Fruit fly (Drosophila melanogaster) whole organism, prepupa: ENCODE data around the gene CG9673.

ENCODE experiments used
- Blimp-1 ChIP-seq: fragments of 200-800 bp; sonication (Bioruptor generic); optimal IDR thresholded peaks from 3 replicates; lab custom pipeline; 2017; ENCODE audit warnings: missing biosample characterization, missing genetic modification characterization, mild to moderate bottlenecking, moderate library complexity, missing genetic modification reagents
- CG10631 ChIP-seq: fragments of 200-800 bp; sonication (Bioruptor generic); optimal IDR thresholded peaks from 2 replicates; lab custom pipeline; 2016; ENCODE audit warnings: missing biosample characterization, missing genetic modification characterization
- CG11762 ChIP-seq: fragments of 200-800 bp; sonication (Bioruptor generic); optimal IDR thresholded peaks from 3 replicates; lab custom pipeline; 2016; ENCODE audit warnings: missing biosample characterization, missing genetic modification characterization; ENCODE audit not compliant: insufficient read depth
- CG11902 ChIP-seq: fragments of 200-800 bp; sonication (Bioruptor generic); optimal IDR thresholded peaks from 3 replicates; lab custom pipeline; 2016; ENCODE audit warnings: missing biosample characterization, missing genetic modification characterization
- CG15336 ChIP-seq: fragments of 200-800 bp; sonication (Bioruptor generic); IDR thresholded peaks from 2 replicates; pipeline ENCODE4 v1.3.6; 2022; ENCODE audit warnings: missing biosample characterization, missing genetic modification characterization
- CG16779 ChIP-seq: fragments of 200-800 bp; sonication (Bioruptor generic); optimal IDR thresholded peaks from 3 replicates; lab custom pipeline; 2017; ENCODE audit warnings: missing biosample characterization, mild to moderate bottlenecking, missing genetic modification characterization
- CG32006 ChIP-seq: fragments of 200-800 bp; sonication (Bioruptor generic); optimal IDR thresholded peaks from 3 replicates; lab custom pipeline; 2017; ENCODE audit warnings: missing biosample characterization, mild to moderate bottlenecking, missing genetic modification characterization
- CG34406 ChIP-seq: fragments of 200-800 bp; sonication (Bioruptor generic); optimal IDR thresholded peaks from 3 replicates; lab custom pipeline; 2016; ENCODE audit warnings: missing biosample characterization, missing genetic modification characterization
- CG6792 ChIP-seq: fragments of 200-800 bp; sonication (Bioruptor generic); optimal IDR thresholded peaks from 3 replicates; lab custom pipeline; 2016; ENCODE audit warnings: missing biosample characterization, missing genetic modification characterization
- CG6808 ChIP-seq: fragments of 200-800 bp; sonication (Bioruptor generic); optimal IDR thresholded peaks from 3 replicates; lab custom pipeline; 2017; ENCODE audit warnings: missing biosample characterization, missing genetic modification characterization, mild to moderate bottlenecking, moderate library complexity, missing genetic modification reagents
- CG6854 ChIP-seq: fragments of 200-800 bp; sonication (Bioruptor generic); optimal IDR thresholded peaks from 2 replicates; lab custom pipeline; 2017; ENCODE audit warnings: missing biosample characterization, mild to moderate bottlenecking, missing genetic modification characterization
- CG8119 ChIP-seq: fragments of 200-800 bp; sonication (Bioruptor generic); IDR thresholded peaks from 3 replicates; pipeline ENCODE4 v1.3.6; 2022; ENCODE audit warnings: missing biosample characterization, missing genetic modification characterization
- CG8632 ChIP-seq: fragments of 200-800 bp; sonication (Bioruptor generic); optimal IDR thresholded peaks from 3 replicates; lab custom pipeline; 2016; ENCODE audit warnings: missing biosample characterization, missing genetic modification characterization
- Hr38 ChIP-seq: sonication (Bioruptor generic); optimal IDR thresholded peaks from 2 replicates; lab custom pipeline; 2016; ENCODE audit warnings: missing biosample characterization, missing genetic modification characterization
- Hr39 ChIP-seq: fragments of 200-800 bp; sonication (Bioruptor generic); optimal IDR thresholded peaks from 2 replicates; lab custom pipeline; 2016; ENCODE audit warnings: missing biosample characterization, missing genetic modification characterization
- Hr4 ChIP-seq: fragments of 200-800 bp; sonication (Bioruptor generic); optimal IDR thresholded peaks from 3 replicates; lab custom pipeline; 2016; ENCODE audit warnings: missing biosample characterization, missing genetic modification characterization
- Met ChIP-seq: fragments of 200-800 bp; sonication (Bioruptor generic); optimal IDR thresholded peaks from 3 replicates; lab custom pipeline; 2016; ENCODE audit warnings: missing biosample characterization, missing genetic modification characterization
- OdsH ChIP-seq: fragments of 200-800 bp; sonication (Bioruptor generic); optimal IDR thresholded peaks from 3 replicates; lab custom pipeline; 2016; ENCODE audit warnings: missing biosample characterization, missing genetic modification characterization
- Smox ChIP-seq: fragments of 200-800 bp; sonication (Bioruptor generic); optimal IDR thresholded peaks from 3 replicates; lab custom pipeline; 2016; ENCODE audit warnings: missing biosample characterization, missing genetic modification characterization
- Sox102F ChIP-seq: fragments of 200-800 bp; sonication (Bioruptor generic); optimal IDR thresholded peaks from 2 replicates; lab custom pipeline; 2016; ENCODE audit warnings: missing biosample characterization, mild to moderate bottlenecking, missing genetic modification characterization
- Sox15 ChIP-seq: fragments of 200-800 bp; sonication (Bioruptor generic); optimal IDR thresholded peaks from 3 replicates; lab custom pipeline; 2016; ENCODE audit warnings: missing biosample characterization, missing genetic modification characterization
- achi ChIP-seq: fragments of 200-800 bp; sonication (Bioruptor generic); optimal IDR thresholded peaks from 3 replicates; lab custom pipeline; 2016; ENCODE audit warnings: missing biosample characterization, missing genetic modification characterization
- acj6 ChIP-seq: fragments of 200-800 bp; sonication (Bioruptor generic); optimal IDR thresholded peaks from 3 replicates; lab custom pipeline; 2016; ENCODE audit warnings: missing biosample characterization, missing genetic modification characterization
- cyc ChIP-seq: fragments of 200-800 bp; sonication (Bioruptor generic); optimal IDR thresholded peaks from 3 replicates; lab custom pipeline; 2016; ENCODE audit warnings: missing biosample characterization, missing genetic modification characterization
- dac ChIP-seq: fragments of 200-800 bp; sonication (Bioruptor generic); optimal IDR thresholded peaks from 2 replicates; lab custom pipeline; 2017; ENCODE audit warnings: missing biosample characterization, mild to moderate bottlenecking, missing genetic modification characterization
- fd59A ChIP-seq: fragments of 200-800 bp; sonication (Bioruptor generic); optimal IDR thresholded peaks from 2 replicates; lab custom pipeline; 2017; ENCODE audit warnings: missing biosample characterization, mild to moderate bottlenecking, missing genetic modification characterization, missing genetic modification reagents
- fd85E ChIP-seq: fragments of 200-800 bp; sonication (Bioruptor generic); optimal IDR thresholded peaks from 3 replicates; lab custom pipeline; 2016; ENCODE audit warnings: missing biosample characterization, missing genetic modification characterization
- lz ChIP-seq: fragments of 200-800 bp; sonication (Bioruptor generic); optimal IDR thresholded peaks from 3 replicates; lab custom pipeline; 2016; ENCODE audit warnings: missing biosample characterization, missing genetic modification characterization
- spab ChIP-seq: fragments of 200-800 bp; sonication (Bioruptor generic); optimal IDR thresholded peaks from 2 replicates; lab custom pipeline; 2017; ENCODE audit warnings: missing biosample characterization, mild to moderate bottlenecking, missing genetic modification characterization, missing genetic modification reagents
- ss ChIP-seq, 2 experiments: fragments of 200-800 bp; sonication (Bioruptor generic); optimal IDR thresholded peaks; 2 replicates in 1 of 2; 3 replicates in 1 of 2; lab custom pipeline; 2017 to 2018; ENCODE audit warnings: mild to moderate bottlenecking in 2 of 2, missing biosample characterization in 2 of 2, missing genetic modification characterization in 2 of 2, moderate library complexity in 1 of 2
- svp ChIP-seq: fragments of 200-800 bp; sonication (Bioruptor generic); peaks from one replicate; lab custom pipeline; 2016; ENCODE audit warnings: missing biosample characterization, missing genetic modification characterization
- topi ChIP-seq: fragments of 200-800 bp; sonication (Bioruptor generic); optimal IDR thresholded peaks from 3 replicates; lab custom pipeline; 2016; ENCODE audit warnings: missing biosample characterization, missing genetic modification characterization
- vri ChIP-seq: fragments of 200-800 bp; sonication (Bioruptor generic); optimal IDR thresholded peaks from 3 replicates; lab custom pipeline; 2016; ENCODE audit warnings: missing biosample characterization, mild to moderate bottlenecking, missing genetic modification characterization

CG9673 gene

dm6 chrX:16744345-16744744, 40.7 kb upstream of the CG9673 start:
- TF ChIP-seq ss (GFP tag; optimal IDR thresholded peaks at IDR 0.05; lab: Kevin White, UChicago) (no peak), CG8632 (no peak), CG10631 (no peak)

- no peak for TF ChIP-seq Blimp-1
- no peak for TF ChIP-seq Smox (GFP tag; lab: Kevin White, UChicago)
- no peak for TF ChIP-seq dac (GFP tag; lab: Kevin White, UChicago)
- TF ChIP-seq cyc (GFP tag; lab: Kevin White, UChicago), result no peak
- no peak for TF ChIP-seq Sox102F (GFP tag; lab: Kevin White, UChicago)
- TF ChIP-seq fd59A (GFP tag; lab: Kevin White, UChicago), result no peak
- TF ChIP-seq ss (GFP tag; optimal IDR thresholded peaks at IDR 0.05; lab: Kevin White, UChicago), result no peak
- no peak for TF ChIP-seq CG8632
- no peak for TF ChIP-seq Sox15 (GFP tag; lab: Kevin White, UChicago)
- TF ChIP-seq CG34406, result no peak
- no peak for TF ChIP-seq fd85E (GFP tag; lab: Kevin White, UChicago)
- TF ChIP-seq acj6 (GFP tag; lab: Kevin White, UChicago), result no peak
Measured at dm6 chrX:16742547-16742946, 38.9 kb upstream of the CG9673 start, which contains the start of gene Twdlalpha. Gene Twdlalpha, plus strand, starts transcription at chrX:16742847.

dm6 chrX:16740606-16741005, 36.9 kb upstream of the CG9673 start, which contains the start of gene CG32568:
Gene CG32568, plus strand, starts transcription at chrX:16740906.
- no peak for TF ChIP-seq Sox102F (GFP tag; lab: Kevin White, UChicago)
- TF ChIP-seq CG11902 (GFP tag; lab: Kevin White, UChicago), result no peak
- TF ChIP-seq Hr39, result no peak
- TF ChIP-seq CG11762 (GFP tag; lab: Kevin White, UChicago), result no peak
- no peak for TF ChIP-seq svp (GFP tag; lab: Kevin White, UChicago)
- no peak for TF ChIP-seq Met
- no peak for TF ChIP-seq ss (GFP tag; optimal IDR thresholded peaks at IDR 0.05; lab: Kevin White, UChicago)
- no peak for TF ChIP-seq CG6792
- TF ChIP-seq cyc (GFP tag; lab: Kevin White, UChicago), result no peak
- no peak for TF ChIP-seq OdsH (GFP tag; lab: Kevin White, UChicago)
- no peak for TF ChIP-seq CG6808 (GFP tag; lab: Kevin White, UChicago)
- TF ChIP-seq CG16779 (tag; lab: Kevin White, UChicago), result no peak
- TF ChIP-seq CG6854 (GFP tag; lab: Kevin White, UChicago), result no peak
- TF ChIP-seq topi (GFP tag; lab: Kevin White, UChicago), result no peak

- TF ChIP-seq lz (GFP tag; lab: Kevin White, UChicago) (no peak), dac (GFP tag; lab: Kevin White, UChicago) (no peak), CG32006 (GFP tag; lab: Kevin White, UChicago) (no peak), achi (no peak), CG6808 (GFP tag; lab: Kevin White, UChicago) (no peak)
Measured at dm6 chrX:16737878-16738277, 34.2 kb upstream of the CG9673 start, which contains the start of gene TwdlZ. Gene TwdlZ, plus strand, starts transcription at chrX:16738178.

dm6 chrX:16736180-16736579, 32.5 kb upstream of the CG9673 start:
- no peak for TF ChIP-seq CG8119 (GFP tag; lab: Robert Waterston, UW)
- TF ChIP-seq Sox102F (GFP tag; lab: Kevin White, UChicago), result no peak
- no peak for TF ChIP-seq Hr38 (GFP tag; lab: Kevin White, UChicago)
- no peak for TF ChIP-seq CG15336
- TF ChIP-seq vri (GFP tag; lab: Kevin White, UChicago), result no peak
- TF ChIP-seq spab, result no peak
- no peak for TF ChIP-seq CG8632
- no peak for TF ChIP-seq Hr4 (GFP tag; lab: Kevin White, UChicago)
- no peak for TF ChIP-seq dac (GFP tag; lab: Kevin White, UChicago)
- TF ChIP-seq CG6792, result no peak
